Worm (Caenorhabditis elegans) whole organism, L2 larva: Measurements from ENCODE around the gene T20B3.1.

ENCODE experiments used
- R02D3.7 ChIP-seq: fragments of 150-350 bp; optimal IDR thresholded peaks from 2 replicates; lab custom pipeline; 2014; ENCODE audit warnings: missing biosample characterization, missing genetic modification characterization
- Y55F3AM.14 ChIP-seq: fragments of 200-800 bp; sonication (Bioruptor generic); optimal IDR thresholded peaks from 2 replicates; lab custom pipeline; 2018; ENCODE audit warnings: mild to moderate bottlenecking, missing genetic modification characterization, missing compliant biosample characterization
- ZK546.5 ChIP-seq: sonication (generic microtip); optimal IDR thresholded peaks from 2 replicates; lab custom pipeline; 2017; ENCODE audit warnings: missing biosample characterization, missing genetic modification characterization
- blmp-1 ChIP-seq: sonication (generic microtip); optimal IDR thresholded peaks from 2 replicates; lab custom pipeline; 2017; ENCODE audit warnings: missing genetic modification characterization, mild to moderate bottlenecking, missing compliant biosample characterization, antibody characterized with exemption, moderate library complexity; ENCODE audit not compliant: insufficient read depth
- ceh-16 ChIP-seq: fragments of 150-350 bp; optimal IDR thresholded peaks from 2 replicates; lab custom pipeline; 2014; ENCODE audit warnings: missing biosample characterization, missing genetic modification characterization
- crh-2 ChIP-seq: sonication (generic microtip); optimal IDR thresholded peaks from 2 replicates; lab custom pipeline; 2017; ENCODE audit warnings: missing biosample characterization, missing genetic modification characterization
- dmd-4 ChIP-seq: sonication (generic microtip); optimal IDR thresholded peaks from 2 replicates; lab custom pipeline; 2017; ENCODE audit warnings: missing biosample characterization, missing genetic modification characterization
- egl-27 ChIP-seq: sonication (generic microtip); optimal IDR thresholded peaks from 3 replicates; lab custom pipeline; 2017; ENCODE audit warnings: missing biosample characterization, missing genetic modification reagents, missing genetic modification characterization
- elt-1 ChIP-seq: fragments of 150-350 bp; optimal IDR thresholded peaks from 2 replicates; lab custom pipeline; 2014; ENCODE audit warnings: missing biosample characterization, missing genetic modification characterization
- elt-3 ChIP-seq: sonication (generic microtip); optimal IDR thresholded peaks from 2 replicates; lab custom pipeline; 2017; ENCODE audit warnings: missing biosample characterization, missing genetic modification characterization
- gmeb-1 ChIP-seq: fragments of 150-350 bp; optimal IDR thresholded peaks from 2 replicates; lab custom pipeline; 2014; ENCODE audit warnings: missing biosample characterization, missing genetic modification characterization
- lin-11 ChIP-seq: fragments of 150-350 bp; sonication (generic microtip); optimal IDR thresholded peaks from 2 replicates; lab custom pipeline; 2014; ENCODE audit warnings: missing biosample characterization, missing genetic modification characterization, inconsistent platforms, mixed read lengths
- lin-13 ChIP-seq: fragments of 150-350 bp; optimal IDR thresholded peaks from 2 replicates; lab custom pipeline; 2014; ENCODE audit warnings: missing biosample characterization, missing genetic modification reagents, missing genetic modification characterization
- lin-39 ChIP-seq: fragments of 150-350 bp; optimal IDR thresholded peaks from 2 replicates; lab custom pipeline; 2014; ENCODE audit warnings: missing biosample characterization, missing genetic modification reagents, missing genetic modification characterization
- mab-5 ChIP-seq: fragments of 150-350 bp; optimal IDR thresholded peaks from 2 replicates; lab custom pipeline; 2014; ENCODE audit warnings: missing biosample characterization, missing genetic modification characterization
- nhr-10 ChIP-seq: sonication (generic microtip); optimal IDR thresholded peaks from 2 replicates; lab custom pipeline; 2017; ENCODE audit warnings: missing biosample characterization, missing genetic modification characterization
- nhr-12 ChIP-seq: fragments of 150-350 bp; optimal IDR thresholded peaks from 2 replicates; lab custom pipeline; 2014; ENCODE audit warnings: missing biosample characterization, missing genetic modification characterization
- nhr-129 ChIP-seq: fragments of 150-350 bp; optimal IDR thresholded peaks from 2 replicates; lab custom pipeline; 2014; ENCODE audit warnings: missing biosample characterization, missing genetic modification characterization
- nhr-21 ChIP-seq: fragments of 150-350 bp; optimal IDR thresholded peaks from 2 replicates; lab custom pipeline; 2014; ENCODE audit warnings: missing biosample characterization, missing genetic modification characterization
- nhr-23 ChIP-seq: fragments of 150-350 bp; optimal IDR thresholded peaks from 2 replicates; lab custom pipeline; 2014; ENCODE audit warnings: missing biosample characterization, missing genetic modification reagents, missing genetic modification characterization
- nhr-237 ChIP-seq: fragments of 150-350 bp; optimal IDR thresholded peaks from 2 replicates; lab custom pipeline; 2014; ENCODE audit warnings: missing biosample characterization, missing genetic modification characterization
- nhr-25 ChIP-seq: fragments of 150-350 bp; sonication (generic microtip); optimal IDR thresholded peaks from 3 replicates; lab custom pipeline; 2014; ENCODE audit warnings: missing biosample characterization, missing genetic modification characterization
- nhr-77 ChIP-seq: fragments of 150-350 bp; optimal IDR thresholded peaks from 2 replicates; lab custom pipeline; 2014; ENCODE audit warnings: missing biosample characterization, missing genetic modification characterization
- sem-4 ChIP-seq: fragments of 150-350 bp; optimal IDR thresholded peaks from 2 replicates; lab custom pipeline; 2014; ENCODE audit warnings: missing biosample characterization, missing genetic modification reagents, missing genetic modification characterization
- skn-1 ChIP-seq: sonication (generic microtip); optimal IDR thresholded peaks from 2 replicates; lab custom pipeline; 2017; ENCODE audit warnings: missing biosample characterization, missing genetic modification characterization
- sma-3 ChIP-seq: sonication (generic microtip); optimal IDR thresholded peaks from 2 replicates; lab custom pipeline; 2016; ENCODE audit warnings: missing genetic modification reagents, missing genetic modification characterization, missing compliant biosample characterization
- sma-9 ChIP-seq, 2 experiments: fragments of 150-350 bp in 1 of 2; sonication (generic microtip) in 1 of 2; optimal IDR thresholded peaks; 2 replicates each; lab custom pipeline; 2014 to 2016; ENCODE audit warnings: missing genetic modification characterization in 2 of 2, mild to moderate bottlenecking in 1 of 2, missing biosample characterization in 1 of 2, missing compliant biosample characterization in 1 of 2, missing genetic modification reagents in 1 of 2, moderate library complexity in 1 of 2
- unc-39 ChIP-seq: fragments of 150-350 bp; optimal IDR thresholded peaks from 2 replicates; lab custom pipeline; 2014; ENCODE audit warnings: missing biosample characterization, missing genetic modification characterization
- unc-62 ChIP-seq: fragments of 150-350 bp; optimal IDR thresholded peaks from 2 replicates; lab custom pipeline; 2014; ENCODE audit warnings: missing biosample characterization, missing genetic modification reagents, missing genetic modification characterization
- ztf-1 ChIP-seq: fragments of 200-800 bp; sonication (Bioruptor generic); conservative IDR thresholded peaks from 2 replicates; pipeline ENCODE4 v1.3.6; 2022; ENCODE audit warnings: missing genetic modification characterization, missing compliant biosample characterization
- ztf-11 ChIP-seq: sonication (generic microtip); optimal IDR thresholded peaks from 2 replicates; lab custom pipeline; 2017; ENCODE audit warnings: missing biosample characterization, missing genetic modification characterization

T20B3.1 gene

ce11 chrV:16815261-16815660, at the start of gene T20B3.1:
T20B3.1 (plus strand) TSS chrV:16815561.
- TF ChIP-seq lin-39 (tag; lab: Kevin White, UChicago) (no peak), lin-13 (no peak), R02D3.7 (no peak), nhr-129 (tag; lab: Kevin White, UChicago) (no peak), Y55F3AM.14 (GFP tag; lab: Kevin White, UChicago) (no peak), crh-2 (tag; lab: Kevin White, UChicago) (no peak), nhr-10 (tag; lab: Kevin White, UChicago) (no peak), elt-1 (tag; lab: Kevin White, UChicago) (no peak), nhr-12 (tag; lab: Kevin White, UChicago) (no peak), unc-39 (tag; lab: Kevin White, UChicago) (no peak), ztf-11 (tag; lab: Kevin White, UChicago) (no peak), lin-11 (tag; lab: Kevin White, UChicago) (no peak), unc-62 (GFP tag; lab: Kevin White, UChicago) (no peak), blmp-1 (no peak), skn-1 (tag; lab: Kevin White, UChicago) (no peak), ceh-16 (no peak), nhr-237 (no peak), gmeb-1 (tag; lab: Kevin White, UChicago) (no peak), ztf-1 (GFP tag; lab: Robert Waterston, UW) (no peak), sem-4 (tag; lab: Kevin White, UChicago) (no peak)

ce11 chrV:16774428-16774827, 40.9 kb upstream of the T20B3.1 start:
- no peak for TF ChIP-seq Y55F3AM.14 (GFP tag; lab: Kevin White, UChicago)
- no peak for TF ChIP-seq mab-5 (tag; lab: Kevin White, UChicago)
- TF ChIP-seq nhr-23 (tag; lab: Kevin White, UChicago) = no peak
- no peak for TF ChIP-seq ZK546.5 (tag; lab: Kevin White, UChicago)
- TF ChIP-seq sma-3 = no peak
- no peak for TF ChIP-seq dmd-4
- no peak for TF ChIP-seq unc-62 (GFP tag; lab: Kevin White, UChicago)
- TF ChIP-seq nhr-129 (tag; lab: Kevin White, UChicago) = peak; percentile 19
- TF ChIP-seq sma-9 (GFP tag; optimal IDR thresholded peaks at IDR 0.05; lab: Kevin White, UChicago) = peak; percentile 9
- no peak for TF ChIP-seq sma-9 (tag; optimal IDR thresholded peaks at IDR 0.05; lab: Kevin White, UChicago)
- TF ChIP-seq egl-27 (tag; lab: Kevin White, UChicago) = no peak
- no peak for TF ChIP-seq lin-11 (tag; lab: Kevin White, UChicago)
- TF ChIP-seq nhr-77 = no peak
- TF ChIP-seq ztf-1 (GFP tag; lab: Robert Waterston, UW) = no peak
- TF ChIP-seq R02D3.7 = no peak
- no peak for TF ChIP-seq nhr-25 (tag; lab: Kevin White, UChicago)

ce11 chrV:16778540-16779280, 36.7 kb upstream of the T20B3.1 start:
- TF ChIP-seq elt-3 (tag; lab: Kevin White, UChicago) = peak; percentile 18
- TF ChIP-seq nhr-21 (tag; lab: Kevin White, UChicago) = peak; percentile 76
- no peak for TF ChIP-seq unc-62 (GFP tag; lab: Kevin White, UChicago)
- no peak for TF ChIP-seq ZK546.5 (tag; lab: Kevin White, UChicago)
- TF ChIP-seq nhr-129 (tag; lab: Kevin White, UChicago) = peak; percentile 9
- TF ChIP-seq sma-3 = peak; percentile 25
- TF ChIP-seq sma-9 (GFP tag; optimal IDR thresholded peaks at IDR 0.05; lab: Kevin White, UChicago) = peak; percentile 43
- TF ChIP-seq sma-9 (tag; optimal IDR thresholded peaks at IDR 0.05; lab: Kevin White, UChicago) = no peak
- TF ChIP-seq nhr-237 = no peak
- TF ChIP-seq elt-1 (tag; lab: Kevin White, UChicago) = peak; percentile 17
- peak; percentile 56 for TF ChIP-seq nhr-25 (tag; lab: Kevin White, UChicago)

ce11 chrV:16779281-16779597, 36.1 kb upstream of the T20B3.1 start:
- no peak for TF ChIP-seq elt-1 (tag; lab: Kevin White, UChicago)
- no peak for TF ChIP-seq skn-1 (tag; lab: Kevin White, UChicago)

- TF ChIP-seq sma-9 (GFP tag; optimal IDR thresholded peaks at IDR 0.05; lab: Kevin White, UChicago) (peak; percentile 19), sma-9 (tag; optimal IDR thresholded peaks at IDR 0.05; lab: Kevin White, UChicago) (no peak), blmp-1 (peak; percentile 11), nhr-77 (no peak)
Observed at ce11 chrV:16779971-16780370, 35.4 kb upstream of the T20B3.1 start.
